Fruit fly (Drosophila melanogaster): ENCODE results near the gene CG42692.

The CG42692 gene

dm6 chr2L:14047170-14047632, 39.3 kb downstream of the CG42692 start, which contains the start of gene NimC4:
Gene NimC4, plus strand, starts transcription at chr2L:14047582.
- no peak for TF ChIP-seq psq (optimal IDR thresholded peaks at IDR 0.05)
- TF ChIP-seq CG8478 (optimal IDR thresholded peaks at IDR 0.05) = no peak
- TF ChIP-seq Dll (optimal IDR thresholded peaks at IDR 0.05) = no peak
- TF ChIP-seq usp (GFP tag; optimal IDR thresholded peaks at IDR 0.05) = no peak
- TF ChIP-seq EcR (GFP tag; optimal IDR thresholded peaks at IDR 0.05) = no peak
- TF ChIP-seq pan (optimal IDR thresholded peaks at IDR 0.05) = no peak

DNA sequence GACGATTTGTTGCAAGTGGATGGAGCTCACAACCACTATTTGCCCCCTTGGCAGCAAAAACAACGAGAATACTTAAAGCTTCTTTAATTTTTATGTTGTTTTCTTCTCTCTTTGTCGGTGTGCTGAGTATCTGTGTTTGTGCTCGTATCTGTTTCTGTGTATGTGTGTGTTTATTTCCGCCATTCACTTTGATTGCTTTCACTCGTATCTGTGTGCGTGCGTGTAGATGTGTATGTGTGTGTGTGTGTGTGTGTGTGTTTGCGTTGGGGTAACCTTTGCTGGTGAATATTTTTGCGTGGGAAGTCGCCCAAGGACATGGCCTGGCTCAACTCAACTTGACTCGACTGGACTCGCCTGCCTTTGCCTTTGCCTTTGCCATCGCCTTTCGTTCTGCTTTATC, 42.1 kb downstream of the CG42692 start:
- TF ChIP-seq usp (GFP tag; optimal IDR thresholded peaks at IDR 0.05) (no peak), psq (optimal IDR thresholded peaks at IDR 0.05) (no peak), EcR (GFP tag; optimal IDR thresholded peaks at IDR 0.05) (no peak), CG8478 (optimal IDR thresholded peaks at IDR 0.05) (no peak), Dll (optimal IDR thresholded peaks at IDR 0.05) (no peak), pan (optimal IDR thresholded peaks at IDR 0.05) (no peak)

dm6 chr2L:14054281-14054680, 46.4 kb downstream of the CG42692 start:
- no peak for TF ChIP-seq Dll (optimal IDR thresholded peaks at IDR 0.05)
- no peak for TF ChIP-seq pan (optimal IDR thresholded peaks at IDR 0.05)
- no peak for TF ChIP-seq psq (optimal IDR thresholded peaks at IDR 0.05)
- TF ChIP-seq CG8478 (optimal IDR thresholded peaks at IDR 0.05) = no peak
- TF ChIP-seq EcR (GFP tag; optimal IDR thresholded peaks at IDR 0.05) = no peak
- TF ChIP-seq usp (GFP tag; optimal IDR thresholded peaks at IDR 0.05) = no peak

dm6 chr2L:14054903-14055302, 47.0 kb downstream of the CG42692 start:
- TF ChIP-seq psq (optimal IDR thresholded peaks at IDR 0.05) (no peak), pan (optimal IDR thresholded peaks at IDR 0.05) (no peak), CG8478 (optimal IDR thresholded peaks at IDR 0.05) (no peak), Dll (optimal IDR thresholded peaks at IDR 0.05) (no peak), usp (GFP tag; optimal IDR thresholded peaks at IDR 0.05) (no peak), EcR (GFP tag; optimal IDR thresholded peaks at IDR 0.05) (no peak)
